Worm (Caenorhabditis elegans) whole organism, L1 larva: Measurements from ENCODE around the gene srh-301.

Experiments
- aha-1 ChIP-seq: fragments of 150-350 bp; optimal IDR thresholded peaks from 2 replicates; lab custom pipeline; 2014; ENCODE audit warnings: missing biosample characterization, missing genetic modification characterization
- alr-1 ChIP-seq: fragments of 200-800 bp; sonication (Bioruptor generic); optimal IDR thresholded peaks from 2 replicates; lab custom pipeline; 2018; ENCODE audit warnings: borderline replicate concordance, mild to moderate bottlenecking, missing genetic modification characterization, missing compliant biosample characterization
- aly-2 ChIP-seq: fragments of 150-350 bp; optimal IDR thresholded peaks from 2 replicates; lab custom pipeline; 2014; ENCODE audit warnings: missing biosample characterization, missing genetic modification characterization
- ceh-63 ChIP-seq: fragments of 200-800 bp; sonication (Bioruptor generic); optimal IDR thresholded peaks from 2 replicates; lab custom pipeline; 2018; ENCODE audit warnings: mild to moderate bottlenecking, missing genetic modification characterization, missing compliant biosample characterization
- ceh-88 ChIP-seq: fragments of 200-800 bp; sonication (Bioruptor generic); IDR thresholded peaks from 2 replicates; pipeline ENCODE4 v1.3.6; 2022; ENCODE audit warnings: missing genetic modification characterization, missing compliant biosample characterization
- dsc-1 ChIP-seq: sonication (generic microtip); optimal IDR thresholded peaks from 2 replicates; lab custom pipeline; 2016; ENCODE audit warnings: mild to moderate bottlenecking, missing genetic modification characterization, missing compliant biosample characterization
- fkh-4 ChIP-seq: sonication (generic microtip); optimal IDR thresholded peaks from 2 replicates; lab custom pipeline; 2016; ENCODE audit warnings: missing compliant biosample characterization, missing genetic modification characterization, borderline replicate concordance
- hlh-17 ChIP-seq: fragments of 200-800 bp; sonication (Bioruptor generic); optimal IDR thresholded peaks from 2 replicates; lab custom pipeline; 2018; ENCODE audit warnings: missing genetic modification characterization, mild to moderate bottlenecking, missing compliant biosample characterization, moderate library complexity, borderline replicate concordance
- hpl-2 ChIP-seq: fragments of 150-350 bp; optimal IDR thresholded peaks from 2 replicates; lab custom pipeline; 2014; ENCODE audit warnings: missing biosample characterization, missing genetic modification reagents, missing genetic modification characterization
- isw-1 ChIP-seq: fragments of 200-800 bp; sonication (Bioruptor generic); IDR thresholded peaks from 2 replicates; pipeline ENCODE4 v1.3.6; 2022; ENCODE audit warnings: missing genetic modification characterization, missing compliant biosample characterization
- jun-1 ChIP-seq: fragments of 150-350 bp; optimal IDR thresholded peaks from 2 replicates; lab custom pipeline; 2014; ENCODE audit warnings: missing biosample characterization, missing genetic modification reagents, missing genetic modification characterization
- lin-13 ChIP-seq: fragments of 150-350 bp; optimal IDR thresholded peaks from 2 replicates; lab custom pipeline; 2014; ENCODE audit warnings: missing biosample characterization, missing genetic modification reagents, missing genetic modification characterization
- lin-15B ChIP-seq: fragments of 150-350 bp; sonication (generic microtip); optimal IDR thresholded peaks from 3 replicates; lab custom pipeline; 2014; ENCODE audit warnings: missing biosample characterization, missing genetic modification characterization
- lin-39 ChIP-seq: fragments of 150-350 bp; optimal IDR thresholded peaks from 2 replicates; lab custom pipeline; 2014; ENCODE audit warnings: missing biosample characterization, missing genetic modification reagents, missing genetic modification characterization
- lir-3 ChIP-seq: sonication (generic microtip); optimal IDR thresholded peaks from 2 replicates; lab custom pipeline; 2016; ENCODE audit warnings: mild to moderate bottlenecking, missing genetic modification characterization, moderate library complexity, missing compliant biosample characterization; ENCODE audit not compliant: poor library complexity
- mab-9 ChIP-seq: fragments of 200-800 bp; sonication (Bioruptor generic); IDR thresholded peaks from 2 replicates; pipeline ENCODE4 v1.3.6; 2022; ENCODE audit warnings: missing genetic modification reagents, missing genetic modification characterization, missing compliant biosample characterization
- mef-2 ChIP-seq: fragments of 150-350 bp; optimal IDR thresholded peaks from 2 replicates; lab custom pipeline; 2014; ENCODE audit warnings: missing biosample characterization, missing genetic modification characterization
- mep-1 ChIP-seq: fragments of 150-350 bp; optimal IDR thresholded peaks from 2 replicates; lab custom pipeline; 2014; ENCODE audit warnings: missing biosample characterization, missing genetic modification characterization
- nhr-19 ChIP-seq: fragments of 200-800 bp; sonication (Bioruptor generic); conservative IDR thresholded peaks from 2 replicates; pipeline ENCODE4 v1.3.6; 2022; ENCODE audit warnings: missing genetic modification characterization, missing compliant biosample characterization
- nhr-237 ChIP-seq: fragments of 150-350 bp; optimal IDR thresholded peaks from 2 replicates; lab custom pipeline; 2014; ENCODE audit warnings: missing biosample characterization, missing genetic modification characterization
- nhr-47 ChIP-seq: sonication (generic microtip); optimal IDR thresholded peaks from 2 replicates; lab custom pipeline; 2016; ENCODE audit warnings: mild to moderate bottlenecking, missing genetic modification characterization, moderate library complexity, missing compliant biosample characterization
- nhr-77 ChIP-seq: fragments of 150-350 bp; optimal IDR thresholded peaks from 2 replicates; lab custom pipeline; 2014; ENCODE audit warnings: missing biosample characterization, missing genetic modification characterization
- nhr-84 ChIP-seq: sonication (generic microtip); optimal IDR thresholded peaks from 2 replicates; lab custom pipeline; 2017; ENCODE audit warnings: missing biosample characterization, missing genetic modification characterization
- nhr-85 ChIP-seq: sonication (generic microtip); peaks from one replicate; lab custom pipeline; 2016; ENCODE audit warnings: missing genetic modification characterization, inconsistent platforms, missing compliant biosample characterization
- pag-3 ChIP-seq: sonication (generic microtip); optimal IDR thresholded peaks from 2 replicates; lab custom pipeline; 2017; ENCODE audit warnings: missing genetic modification characterization, mild to moderate bottlenecking, missing compliant biosample characterization, antibody characterized with exemption, borderline replicate concordance; ENCODE audit not compliant: insufficient read depth
- pax-3 ChIP-seq: fragments of 200-800 bp; sonication (Bioruptor generic); optimal IDR thresholded peaks from 2 replicates; lab custom pipeline; 2018; ENCODE audit warnings: mild to moderate bottlenecking, missing genetic modification characterization, moderate library complexity, missing compliant biosample characterization
- rnt-1 ChIP-seq: sonication (generic microtip); optimal IDR thresholded peaks from 2 replicates; lab custom pipeline; 2016; ENCODE audit warnings: mild to moderate bottlenecking, missing genetic modification characterization, moderate library complexity, missing compliant biosample characterization
- snpc-4 ChIP-seq: fragments of 150-350 bp; optimal IDR thresholded peaks from 2 replicates; lab custom pipeline; 2014; ENCODE audit warnings: missing biosample characterization, missing genetic modification characterization
- sox-4 ChIP-seq: sonication (generic microtip); optimal IDR thresholded peaks from 2 replicates; lab custom pipeline; 2016; ENCODE audit warnings: missing genetic modification characterization, missing compliant biosample characterization
- sup-37 ChIP-seq: fragments of 200-800 bp; sonication (Bioruptor generic); optimal IDR thresholded peaks from 2 replicates; lab custom pipeline; 2018; ENCODE audit warnings: mild to moderate bottlenecking, missing genetic modification characterization, missing compliant biosample characterization
- swsn-7 ChIP-seq: sonication (generic microtip); optimal IDR thresholded peaks from 2 replicates; lab custom pipeline; 2016; ENCODE audit warnings: missing genetic modification characterization, missing compliant biosample characterization
- tlp-1 ChIP-seq: fragments of 150-350 bp; optimal IDR thresholded peaks from 2 replicates; lab custom pipeline; 2014; ENCODE audit warnings: missing biosample characterization, missing genetic modification characterization
- unc-130 ChIP-seq: fragments of 150-350 bp; optimal IDR thresholded peaks from 2 replicates; lab custom pipeline; 2017; ENCODE audit warnings: missing biosample characterization, missing genetic modification characterization, inconsistent platforms
- unc-86 ChIP-seq: sonication (generic microtip); optimal IDR thresholded peaks from 2 replicates; lab custom pipeline; 2016; ENCODE audit warnings: missing genetic modification characterization, missing compliant biosample characterization
- unc-98 ChIP-seq: fragments of 200-800 bp; sonication (Bioruptor generic); IDR thresholded peaks from 2 replicates; pipeline ENCODE4 v1.3.6; 2022; ENCODE audit warnings: missing genetic modification characterization, missing compliant biosample characterization
- xbp-1 ChIP-seq: sonication (generic microtip); optimal IDR thresholded peaks from 2 replicates; lab custom pipeline; 2016; ENCODE audit warnings: missing genetic modification characterization, missing compliant biosample characterization
- ztf-11 ChIP-seq, 2 experiments: sonication (generic microtip); optimal IDR thresholded peaks; 2 replicates each; lab custom pipeline; 2016 to 2017; ENCODE audit warnings: missing genetic modification characterization in 2 of 2, missing biosample characterization in 1 of 2, missing compliant biosample characterization in 1 of 2

Gene srh-301

DNA sequence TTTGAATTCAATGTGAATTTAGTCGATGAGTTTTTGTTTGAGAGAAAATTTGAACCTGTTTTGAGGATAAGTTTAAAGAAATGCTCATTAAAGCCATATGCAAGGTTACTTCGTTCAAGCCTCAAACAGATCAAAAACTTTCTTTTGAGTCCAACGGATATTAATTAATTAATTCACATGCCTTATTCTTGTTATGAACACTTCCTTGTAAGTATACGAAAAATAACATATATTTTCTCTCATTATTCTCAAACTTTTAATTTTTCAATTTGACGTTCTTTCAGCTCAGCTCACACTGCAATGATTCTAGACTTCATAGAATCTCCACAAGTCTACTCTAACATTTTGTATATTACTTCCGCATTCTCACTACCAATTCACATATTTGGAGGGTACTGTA, 3.6 kb downstream of the srh-301 start, which contains the start of gene srh-304:
srh-304 (plus strand) TSS at position 301 of the 400 bp plus-strand sequence.
- TF ChIP-seq xbp-1 (tag; lab: Kevin White, UChicago) (no peak), pax-3 (tag; lab: Kevin White, UChicago) (no peak), mep-1 (tag; lab: Kevin White, UChicago) (no peak), lir-3 (tag; lab: Kevin White, UChicago) (no peak), ceh-63 (GFP tag; lab: Kevin White, UChicago) (no peak), lin-13 (GFP tag; lab: Kevin White, UChicago) (no peak), ceh-88 (GFP tag; lab: Robert Waterston, UW) (no peak), pag-3 (no peak), jun-1 (tag; lab: Kevin White, UChicago) (no peak), sup-37 (GFP tag; lab: Kevin White, UChicago) (no peak), nhr-19 (GFP tag; lab: Robert Waterston, UW) (no peak), dsc-1 (tag; lab: Kevin White, UChicago) (no peak), aly-2 (no peak), rnt-1 (tag; lab: Kevin White, UChicago) (no peak), unc-86 (tag; lab: Kevin White, UChicago) (no peak), tlp-1 (no peak)

ce11 chrV:17831350-17831749, 6.6 kb downstream of the srh-301 start, which contains the start of gene srh-303:
srh-303 (plus strand) TSS chrV:17831650.
- TF ChIP-seq pax-3 (tag; lab: Kevin White, UChicago) (no peak), ztf-11 (tag; optimal IDR thresholded peaks at IDR 0.05; lab: Kevin White, UChicago) (no peak), jun-1 (tag; lab: Kevin White, UChicago) (no peak), unc-98 (GFP tag; lab: Robert Waterston, UW) (no peak), mab-9 (GFP tag; lab: Robert Waterston, UW) (no peak), hpl-2 (no peak), lin-39 (tag; lab: Kevin White, UChicago) (no peak), nhr-84 (tag; lab: Kevin White, UChicago) (no peak), tlp-1 (no peak), mef-2 (tag; lab: Kevin White, UChicago) (no peak), aly-2 (no peak), aha-1 (tag; lab: Kevin White, UChicago) (no peak), nhr-77 (tag; lab: Kevin White, UChicago) (no peak)

ce11 chrV:17844106-17844505, 19.4 kb downstream of the srh-301 start, which contains the start of gene srh-286:
srh-286 (minus strand) TSS chrV:17844206.
- TF ChIP-seq nhr-47 (tag; lab: Kevin White, UChicago) (no peak), snpc-4 (tag; lab: Kevin White, UChicago) (no peak), unc-86 (tag; lab: Kevin White, UChicago) (no peak), nhr-85 (tag; lab: Kevin White, UChicago) (no peak), nhr-77 (tag; lab: Kevin White, UChicago) (no peak), sox-4 (no peak), lin-15B (no peak), isw-1 (GFP tag; lab: Robert Waterston, UW) (no peak), alr-1 (tag; lab: Kevin White, UChicago) (no peak), fkh-4 (tag; lab: Kevin White, UChicago) (no peak), xbp-1 (tag; lab: Kevin White, UChicago) (no peak), swsn-7 (tag; lab: Kevin White, UChicago) (no peak), hlh-17 (GFP tag; lab: Kevin White, UChicago) (no peak), nhr-237 (tag; lab: Kevin White, UChicago) (no peak), aha-1 (tag; lab: Kevin White, UChicago) (no peak), unc-130 (tag; lab: Kevin White, UChicago) (no peak)
